Worm (Caenorhabditis elegans): ENCODE measurements around the gene R08F11.1.

ce11 chrV:3768270-3768669, 15.7 kb downstream of the R08F11.1 start, which contains the start of gene R08E5.4:
- TF ChIP-seq elt-3 (tag; optimal IDR thresholded peaks at IDR 0.05) (no peak), unc-62 (GFP tag; optimal IDR thresholded peaks at IDR 0.05) (no peak), snpc-4 (tag; optimal IDR thresholded peaks at IDR 0.05) (no peak)

All from whole organism, L3 larva.